Worm (Caenorhabditis elegans) whole organism, late embryonic: ENCODE data around the gene D1014.2.

ENCODE experiments used
- F13H6.1 ChIP-seq: sonication (generic microtip); optimal IDR thresholded peaks from 2 replicates; lab custom pipeline; 2016; ENCODE audit warnings: missing genetic modification characterization, missing compliant biosample characterization
- ahr-1 ChIP-seq: sonication (generic microtip); optimal IDR thresholded peaks from 2 replicates; lab custom pipeline; 2016; ENCODE audit warnings: missing genetic modification characterization, missing compliant biosample characterization
- ceh-14 ChIP-seq: sonication (generic microtip); optimal IDR thresholded peaks from 2 replicates; lab custom pipeline; 2016; ENCODE audit warnings: missing genotype, missing genetic modification characterization, missing compliant biosample characterization
- ceh-18 ChIP-seq: sonication (generic microtip); optimal IDR thresholded peaks from 2 replicates; lab custom pipeline; 2016; ENCODE audit warnings: missing genetic modification characterization, missing compliant biosample characterization
- ceh-2 ChIP-seq: sonication (generic microtip); optimal IDR thresholded peaks from 2 replicates; lab custom pipeline; 2016; ENCODE audit warnings: missing genotype, missing genetic modification characterization, missing compliant biosample characterization
- ceh-22 ChIP-seq: sonication (generic microtip); optimal IDR thresholded peaks from 2 replicates; lab custom pipeline; 2017; ENCODE audit warnings: missing biosample characterization, missing genetic modification characterization
- ceh-31 ChIP-seq: sonication (generic microtip); optimal IDR thresholded peaks from 2 replicates; lab custom pipeline; 2016; ENCODE audit warnings: missing genetic modification characterization, missing compliant biosample characterization
- ceh-34 ChIP-seq: sonication (generic microtip); optimal IDR thresholded peaks from 2 replicates; lab custom pipeline; 2016; ENCODE audit warnings: mild to moderate bottlenecking, missing genetic modification characterization, missing compliant biosample characterization
- ceh-6 ChIP-seq: fragments of 200-800 bp; sonication (Bioruptor generic); optimal IDR thresholded peaks from 2 replicates; lab custom pipeline; 2018; ENCODE audit warnings: mild to moderate bottlenecking, missing genetic modification characterization, missing compliant biosample characterization
- ceh-9 ChIP-seq: sonication (generic microtip); optimal IDR thresholded peaks from 2 replicates; lab custom pipeline; 2016; ENCODE audit warnings: mild to moderate bottlenecking, missing genetic modification characterization, inconsistent platforms, missing compliant biosample characterization
- dve-1 ChIP-seq: sonication (generic microtip); optimal IDR thresholded peaks from 2 replicates; lab custom pipeline; 2017; ENCODE audit warnings: antibody characterized with exemption, mild to moderate bottlenecking, missing genetic modification characterization, missing compliant biosample characterization
- elt-2 ChIP-seq: sonication (generic microtip); optimal IDR thresholded peaks from 2 replicates; lab custom pipeline; 2016; ENCODE audit warnings: missing genetic modification reagents, missing genetic modification characterization, missing compliant biosample characterization
- fkh-10 ChIP-seq: fragments of 150-350 bp; optimal IDR thresholded peaks from 2 replicates; lab custom pipeline; 2014; ENCODE audit warnings: missing biosample characterization, missing genetic modification reagents, missing genetic modification characterization
- hlh-13 ChIP-seq: fragments of 200-800 bp; sonication (Bioruptor generic); optimal IDR thresholded peaks from 2 replicates; lab custom pipeline; 2018; ENCODE audit warnings: mild to moderate bottlenecking, missing genetic modification characterization, missing compliant biosample characterization
- hlh-15 ChIP-seq: sonication (generic microtip); optimal IDR thresholded peaks from 2 replicates; lab custom pipeline; 2016; ENCODE audit warnings: missing genetic modification characterization, missing compliant biosample characterization
- hlh-30 ChIP-seq: sonication (generic microtip); optimal IDR thresholded peaks from 2 replicates; lab custom pipeline; 2017; ENCODE audit warnings: antibody characterized with exemption, missing genetic modification characterization, missing compliant biosample characterization; ENCODE audit not compliant: insufficient read depth
- hlh-8 ChIP-seq: sonication (generic microtip); optimal IDR thresholded peaks from 2 replicates; lab custom pipeline; 2016; ENCODE audit warnings: missing genotype, missing genetic modification characterization, missing compliant biosample characterization
- lim-6 ChIP-seq: sonication (generic microtip); optimal IDR thresholded peaks from 2 replicates; lab custom pipeline; 2016; ENCODE audit warnings: missing genetic modification characterization, missing compliant biosample characterization
- lin-11 ChIP-seq: fragments of 200-800 bp; sonication (Bioruptor generic); optimal IDR thresholded peaks from 2 replicates; lab custom pipeline; 2018; ENCODE audit warnings: mild to moderate bottlenecking, missing genetic modification characterization, missing compliant biosample characterization
- pat-9 ChIP-seq: fragments of 200-800 bp; sonication (Bioruptor generic); optimal IDR thresholded peaks from 2 replicates; lab custom pipeline; 2018; ENCODE audit warnings: mild to moderate bottlenecking, missing genetic modification characterization, moderate library complexity, missing compliant biosample characterization
- sdc-2 ChIP-seq: sonication (generic microtip); optimal IDR thresholded peaks from 2 replicates; lab custom pipeline; 2016; ENCODE audit warnings: missing genotype, missing genetic modification characterization, missing compliant biosample characterization
- sox-2 ChIP-seq: fragments of 200-800 bp; sonication (Bioruptor generic); IDR thresholded peaks from 2 replicates; pipeline ENCODE4 v1.3.6; 2022; ENCODE audit warnings: missing genetic modification reagents, missing genetic modification characterization, missing compliant biosample characterization
- sox-4 ChIP-seq: sonication (generic microtip); optimal IDR thresholded peaks from 2 replicates; lab custom pipeline; 2017; ENCODE audit warnings: mild to moderate bottlenecking, missing genetic modification characterization, inconsistent platforms, missing compliant biosample characterization
- ttx-3 ChIP-seq: sonication (generic microtip); optimal IDR thresholded peaks from 2 replicates; lab custom pipeline; 2016; ENCODE audit warnings: missing genetic modification reagents, missing genetic modification characterization, missing compliant biosample characterization
- unc-3 ChIP-seq, 2 experiments: fragments of 200-800 bp in 1 of 2; sonication (Bioruptor generic) in 1 of 2; sonication (generic microtip) in 1 of 2; conservative IDR thresholded peaks in 1 of 2; optimal IDR thresholded peaks in 1 of 2; 2 replicates each; pipeline versions ENCODE4 v1.3.6 to Lab custom; 2016 to 2022; ENCODE audit warnings: missing compliant biosample characterization in 2 of 2, missing genetic modification characterization in 2 of 2, missing genetic modification reagents in 1 of 2
- unc-55 ChIP-seq: sonication (generic microtip); optimal IDR thresholded peaks from 2 replicates; lab custom pipeline; 2017; ENCODE audit warnings: missing biosample characterization, missing genetic modification reagents, missing genetic modification characterization
- zip-5 ChIP-seq: sonication (generic microtip); optimal IDR thresholded peaks from 2 replicates; lab custom pipeline; 2016; ENCODE audit warnings: missing genetic modification characterization, missing compliant biosample characterization

D1014.2 gene

ce11 chrV:8188421-8188820, 44.7 kb downstream of the D1014.2 start, which contains the start of gene F20D6.15:
TSS of gene F20D6.15 (minus strand) at chrV:8188467.
- TF ChIP-seq ceh-18, result no peak
- TF ChIP-seq unc-55 (GFP tag; lab: Kevin White, UChicago), result no peak
- no peak for TF ChIP-seq zip-5
- TF ChIP-seq sdc-2, result no peak
- TF ChIP-seq ceh-9, result no peak
- TF ChIP-seq lin-11 (tag; lab: Kevin White, UChicago), result no peak
- no peak for TF ChIP-seq ceh-22
- no peak for TF ChIP-seq dve-1 (tag; lab: Kevin White, UChicago)
- TF ChIP-seq F13H6.1, result no peak
- no peak for TF ChIP-seq hlh-15 (tag; lab: Kevin White, UChicago)
- TF ChIP-seq unc-3 (GFP tag; conservative IDR thresholded peaks at IDR 0.05; lab: Robert Waterston, UW), result no peak
- TF ChIP-seq unc-3 (tag; optimal IDR thresholded peaks at IDR 0.05; lab: Kevin White, UChicago), result no peak

ce11 chrV:8190016-8190415, 46.3 kb downstream of the D1014.2 start, which contains the start of gene F20D6.12:
TSS of gene F20D6.12 (minus strand) at chrV:8190116.
- TF ChIP-seq lim-6 (tag; lab: Kevin White, UChicago) (no peak), ceh-31 (tag; lab: Kevin White, UChicago) (no peak), sox-4 (tag; lab: Kevin White, UChicago) (no peak), ceh-9 (no peak), hlh-13 (GFP tag; lab: Kevin White, UChicago) (no peak), hlh-30 (tag; lab: Kevin White, UChicago) (no peak), ceh-22 (no peak), hlh-8 (tag; lab: Kevin White, UChicago) (no peak), ttx-3 (no peak), pat-9 (no peak), ceh-34 (tag; lab: Kevin White, UChicago) (no peak), elt-2 (no peak), unc-55 (GFP tag; lab: Kevin White, UChicago) (no peak), sox-2 (no peak), ceh-6 (GFP tag; lab: Kevin White, UChicago) (no peak), fkh-10 (GFP tag; lab: Kevin White, UChicago) (no peak), ceh-14 (no peak)

ce11 chrV:8190430-8190829, 46.7 kb downstream of the D1014.2 start, which contains the start of gene F20D6.1:
TSS of gene F20D6.1 (plus strand) at chrV:8190730.
- TF ChIP-seq ceh-2 (tag; lab: Kevin White, UChicago), result no peak
- no peak for TF ChIP-seq ahr-1 (tag; lab: Kevin White, UChicago)
- TF ChIP-seq unc-3 (GFP tag; conservative IDR thresholded peaks at IDR 0.05; lab: Robert Waterston, UW), result no peak
- TF ChIP-seq unc-3 (tag; optimal IDR thresholded peaks at IDR 0.05; lab: Kevin White, UChicago), result no peak
- TF ChIP-seq hlh-8 (tag; lab: Kevin White, UChicago), result no peak
